Worm (Caenorhabditis elegans): ENCODE measurements around the gene D1022.9.

DNA sequence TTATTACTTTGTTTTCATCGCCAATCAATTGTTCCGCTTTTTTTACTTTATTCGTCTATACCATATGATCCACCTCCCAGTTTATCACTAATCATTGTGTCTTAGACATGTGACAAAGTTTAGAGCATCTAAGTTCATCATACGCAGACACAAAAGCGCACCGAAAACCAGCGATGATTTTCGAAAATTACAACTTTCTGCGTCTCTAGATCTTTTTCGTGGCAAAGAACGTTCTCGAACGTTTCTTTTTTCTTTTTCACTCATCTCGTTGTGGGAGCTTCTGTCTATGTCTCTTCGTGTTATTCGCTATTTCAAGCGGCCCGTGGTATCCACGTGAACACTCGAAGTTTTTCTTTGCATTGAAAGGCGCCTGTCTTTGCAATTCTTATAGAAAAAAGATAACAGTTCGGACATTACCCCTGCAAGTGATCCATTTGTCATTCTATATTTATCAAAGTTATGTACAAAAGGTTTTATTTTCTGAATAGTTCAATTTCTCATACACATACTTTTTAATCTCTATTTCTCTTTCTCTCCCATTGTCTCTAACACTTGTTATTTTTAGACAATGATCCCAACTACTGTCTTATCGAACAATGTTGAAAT lies 39.7 kb upstream of the D1022.9 start, which contains the start of gene ZK1290.5:
- peak; percentile 84 for TF ChIP-seq nhr-6 (tag; optimal IDR thresholded peaks at IDR 0.05)
- TF ChIP-seq nhr-11 (tag; optimal IDR thresholded peaks at IDR 0.05) = no peak
- TF ChIP-seq unc-39 (tag; optimal IDR thresholded peaks at IDR 0.05) = no peak
- TF ChIP-seq nhr-12 (tag; optimal IDR thresholded peaks at IDR 0.05) = no peak
- TF ChIP-seq Y55F3AM.14 (GFP tag; optimal IDR thresholded peaks at IDR 0.05) = peak; percentile 69
- peak; percentile 84 for TF ChIP-seq ztf-4 (tag; optimal IDR thresholded peaks at IDR 0.05)
- TF ChIP-seq egl-27 (tag; optimal IDR thresholded peaks at IDR 0.05) = peak; percentile 92
- no peak for TF ChIP-seq aly-2 (tag; optimal IDR thresholded peaks at IDR 0.05)
- TF ChIP-seq lin-39 (tag; optimal IDR thresholded peaks at IDR 0.05) = no peak
- peak; percentile 62 for TF ChIP-seq skn-1 (tag; optimal IDR thresholded peaks at IDR 0.05)
- TF ChIP-seq unc-55 (GFP tag; optimal IDR thresholded peaks at IDR 0.05) = peak; percentile 68
- TF ChIP-seq dmd-4 (tag; optimal IDR thresholded peaks at IDR 0.05) = no peak
- no peak for TF ChIP-seq ama-1 (optimal IDR thresholded peaks at IDR 0.05)

Measured in whole organism, L2 larva.